Fruit fly (Drosophila melanogaster) Kc167 (cell line): Measurements from ENCODE around the gene mRpS31.

Source experiments
- Myc ChIP-seq: fragments of >200 bp; optimal IDR thresholded peaks from 2 replicates; lab custom pipeline; 2017; ENCODE audit warnings: missing external identifiers
- Sin3A ChIP-seq: fragments of >200 bp; optimal IDR thresholded peaks from 2 replicates; lab custom pipeline; 2018; ENCODE audit warnings: missing external identifiers
- h ChIP-seq: fragments of >200 bp; optimal IDR thresholded peaks from 3 replicates; lab custom pipeline; 2018; ENCODE audit warnings: missing external identifiers
- insv ChIP-seq: fragments of >200 bp; optimal IDR thresholded peaks from 3 replicates; lab custom pipeline; 2018; ENCODE audit warnings: missing external identifiers
- psq ChIP-seq: fragments of >200 bp; optimal IDR thresholded peaks from 2 replicates; lab custom pipeline; 2017; ENCODE audit warnings: missing external identifiers
- ttk ChIP-seq: sonication (Bioruptor generic); optimal IDR thresholded peaks from 2 replicates; lab custom pipeline; 2017; ENCODE audit warnings: missing external identifiers

The mRpS31 gene

DNA sequence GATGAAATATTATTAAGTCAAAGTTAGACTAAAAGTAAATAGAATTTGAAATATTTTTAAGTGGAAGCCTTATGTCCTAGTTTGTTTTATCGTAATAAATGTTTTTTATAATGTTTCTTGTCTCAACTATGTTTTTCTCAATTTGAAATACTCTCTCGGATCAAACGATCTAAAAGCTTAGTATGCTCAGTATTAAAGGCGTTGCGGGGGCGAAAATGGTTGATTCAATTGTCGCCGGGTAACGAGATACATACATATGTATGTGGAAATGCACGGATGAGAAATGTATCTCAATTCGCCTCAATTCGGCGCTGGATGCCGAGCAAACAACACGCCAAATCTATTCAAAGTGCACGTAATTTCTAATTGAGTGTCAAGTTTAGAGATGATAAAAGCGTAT lies 30.2 kb downstream of the mRpS31 start, which contains the start of gene CG5895:
TSS of gene CG5895 (plus strand) at position 301 of the 400 bp plus-strand sequence.
- TF ChIP-seq ttk (lab: Kevin White, UChicago) (no peak), h (lab: Kevin White, UChicago) (no peak), insv (lab: Kevin White, UChicago) (no peak), Sin3A (no peak), psq (lab: Kevin White, UChicago) (no peak)

- no peak for TF ChIP-seq Myc (lab: Kevin White, UChicago)
- TF ChIP-seq insv (lab: Kevin White, UChicago): no peak
- TF ChIP-seq Sin3A: no peak
- no peak for TF ChIP-seq psq (lab: Kevin White, UChicago)
- no peak for TF ChIP-seq ttk (lab: Kevin White, UChicago)
- TF ChIP-seq h (lab: Kevin White, UChicago): no peak
Observed at dm6 chr3L:16037048-16037477, 32.1 kb downstream of the mRpS31 start.

- TF ChIP-seq psq (lab: Kevin White, UChicago): no peak
- TF ChIP-seq h (lab: Kevin White, UChicago): no peak
- TF ChIP-seq Myc (lab: Kevin White, UChicago): no peak
- TF ChIP-seq insv (lab: Kevin White, UChicago): no peak
- no peak for TF ChIP-seq ttk (lab: Kevin White, UChicago)
- no peak for TF ChIP-seq Sin3A
Observed at dm6 chr3L:16037690-16038332, 32.8 kb downstream of the mRpS31 start.

dm6 chr3L:16039063-16039462 lies 34.1 kb downstream of the mRpS31 start:
- TF ChIP-seq h (lab: Kevin White, UChicago): no peak
- TF ChIP-seq ttk (lab: Kevin White, UChicago): no peak
- no peak for TF ChIP-seq insv (lab: Kevin White, UChicago)
- no peak for TF ChIP-seq Myc (lab: Kevin White, UChicago)
- TF ChIP-seq Sin3A: no peak
- TF ChIP-seq psq (lab: Kevin White, UChicago): no peak

DNA sequence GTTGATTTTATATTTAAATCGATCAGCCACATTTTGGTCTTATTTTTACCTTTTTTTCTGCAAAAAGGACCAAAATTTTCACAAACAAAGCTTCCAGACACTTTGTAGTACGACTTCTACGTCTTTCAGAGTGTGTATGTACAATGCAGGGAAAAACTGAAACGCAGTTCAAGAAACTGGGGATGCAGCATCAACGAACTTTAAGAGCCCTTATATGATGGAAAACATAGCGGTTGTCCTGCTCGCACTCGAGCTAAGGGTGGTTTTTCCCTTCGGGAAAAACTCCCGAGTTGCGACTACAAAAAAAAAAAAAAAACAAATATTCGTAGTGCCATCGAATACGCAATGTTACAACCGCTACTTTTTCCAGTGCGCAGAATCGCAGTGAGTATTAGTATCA lies 35.4 kb downstream of the mRpS31 start:
- TF ChIP-seq ttk (lab: Kevin White, UChicago) (no peak), insv (lab: Kevin White, UChicago) (no peak), psq (lab: Kevin White, UChicago) (no peak), h (lab: Kevin White, UChicago) (no peak), Myc (lab: Kevin White, UChicago) (no peak), Sin3A (no peak)

DNA sequence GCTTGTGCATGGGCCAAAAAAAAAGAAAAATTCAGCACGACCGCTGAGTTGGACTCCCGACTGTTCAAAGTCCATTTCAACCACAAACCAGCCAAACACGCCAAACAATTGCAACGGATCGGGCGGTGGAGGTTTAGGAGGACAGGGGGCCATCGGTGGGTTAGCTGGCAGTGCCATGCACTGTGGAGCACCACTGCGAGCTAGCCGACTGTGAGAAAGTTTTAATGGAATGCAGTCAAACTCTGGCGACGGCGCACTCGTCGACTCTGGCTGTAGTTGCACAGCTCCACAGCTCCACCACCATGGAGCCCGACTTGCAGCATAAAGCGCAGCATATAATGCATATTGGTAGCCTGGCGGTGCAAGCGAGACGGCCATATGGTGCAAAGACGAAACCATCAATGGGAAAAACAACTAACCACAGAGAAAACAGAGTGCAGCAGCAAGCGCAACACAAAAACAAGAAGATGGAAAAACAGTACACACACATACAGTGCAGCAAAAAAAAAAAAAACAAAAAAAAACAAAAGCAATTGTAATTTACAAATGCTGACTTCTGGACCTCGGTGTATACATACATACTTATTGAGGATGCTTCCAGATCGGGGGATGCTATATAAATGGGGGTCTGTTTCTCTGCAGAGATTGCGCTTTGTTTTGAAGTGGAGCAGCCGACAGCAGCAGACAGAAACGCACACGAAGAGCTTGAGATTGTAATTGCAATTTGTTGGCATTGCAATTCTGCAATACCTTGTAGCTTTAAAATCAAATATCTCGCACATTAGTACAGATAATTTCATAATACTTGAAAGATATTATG lies 36.5 kb downstream of the mRpS31 start:
- TF ChIP-seq psq (lab: Kevin White, UChicago) (no peak), Sin3A (no peak), Myc (lab: Kevin White, UChicago) (no peak)

dm6 chr3L:16042080-16042344 lies 37.0 kb downstream of the mRpS31 start:
- no peak for TF ChIP-seq insv (lab: Kevin White, UChicago)
- TF ChIP-seq psq (lab: Kevin White, UChicago): no peak
- no peak for TF ChIP-seq ttk (lab: Kevin White, UChicago)
- no peak for TF ChIP-seq h (lab: Kevin White, UChicago)
- TF ChIP-seq Myc (lab: Kevin White, UChicago): no peak
- TF ChIP-seq Sin3A: no peak

dm6 chr3L:16042640-16043039 lies 37.6 kb downstream of the mRpS31 start:
- TF ChIP-seq Sin3A (no peak), h (lab: Kevin White, UChicago) (no peak), ttk (lab: Kevin White, UChicago) (no peak), Myc (lab: Kevin White, UChicago) (no peak), psq (lab: Kevin White, UChicago) (no peak), insv (lab: Kevin White, UChicago) (no peak)

DNA sequence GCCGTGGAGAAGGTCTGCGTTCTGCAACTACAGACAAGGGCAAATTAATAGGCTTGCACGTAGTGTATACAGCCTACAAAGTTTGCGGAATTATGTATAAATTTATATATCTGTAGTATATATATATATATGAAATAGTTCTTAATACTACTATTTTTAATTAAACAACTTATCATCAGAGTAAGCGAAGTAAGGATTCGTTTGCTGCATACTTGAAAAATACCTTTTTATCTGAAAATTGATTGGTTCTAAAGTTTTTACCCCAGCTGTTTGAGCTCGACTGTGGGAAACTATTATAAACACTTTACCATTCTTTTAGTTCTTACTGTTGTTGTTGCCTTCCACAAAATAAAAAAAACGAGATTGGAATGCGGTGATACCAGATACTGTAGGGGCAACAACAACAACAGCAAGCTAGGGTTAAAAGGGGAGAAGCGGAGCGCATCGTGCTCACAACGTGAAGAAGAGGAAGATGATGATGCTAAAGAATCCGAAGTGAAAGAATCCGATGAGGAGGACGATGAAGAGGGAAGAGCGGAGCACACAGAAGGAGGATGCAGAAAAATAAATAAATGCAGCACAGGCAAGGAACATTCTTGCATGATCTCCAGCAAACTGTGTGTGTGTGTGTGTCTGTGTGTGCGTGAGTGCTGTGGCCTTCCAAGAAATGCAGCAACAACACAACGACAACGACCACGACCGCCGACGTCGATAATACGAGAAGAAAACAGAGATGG lies 38.2 kb downstream of the mRpS31 start:
- TF ChIP-seq Myc (lab: Kevin White, UChicago) (no peak), Sin3A (no peak), ttk (lab: Kevin White, UChicago) (no peak), h (lab: Kevin White, UChicago) (no peak), psq (lab: Kevin White, UChicago) (no peak), insv (lab: Kevin White, UChicago) (no peak)

- TF ChIP-seq insv (lab: Kevin White, UChicago) (no peak), Myc (lab: Kevin White, UChicago) (no peak), ttk (lab: Kevin White, UChicago) (no peak)
Observed at dm6 chr3L:16043782-16044352, 38.9 kb downstream of the mRpS31 start.

DNA sequence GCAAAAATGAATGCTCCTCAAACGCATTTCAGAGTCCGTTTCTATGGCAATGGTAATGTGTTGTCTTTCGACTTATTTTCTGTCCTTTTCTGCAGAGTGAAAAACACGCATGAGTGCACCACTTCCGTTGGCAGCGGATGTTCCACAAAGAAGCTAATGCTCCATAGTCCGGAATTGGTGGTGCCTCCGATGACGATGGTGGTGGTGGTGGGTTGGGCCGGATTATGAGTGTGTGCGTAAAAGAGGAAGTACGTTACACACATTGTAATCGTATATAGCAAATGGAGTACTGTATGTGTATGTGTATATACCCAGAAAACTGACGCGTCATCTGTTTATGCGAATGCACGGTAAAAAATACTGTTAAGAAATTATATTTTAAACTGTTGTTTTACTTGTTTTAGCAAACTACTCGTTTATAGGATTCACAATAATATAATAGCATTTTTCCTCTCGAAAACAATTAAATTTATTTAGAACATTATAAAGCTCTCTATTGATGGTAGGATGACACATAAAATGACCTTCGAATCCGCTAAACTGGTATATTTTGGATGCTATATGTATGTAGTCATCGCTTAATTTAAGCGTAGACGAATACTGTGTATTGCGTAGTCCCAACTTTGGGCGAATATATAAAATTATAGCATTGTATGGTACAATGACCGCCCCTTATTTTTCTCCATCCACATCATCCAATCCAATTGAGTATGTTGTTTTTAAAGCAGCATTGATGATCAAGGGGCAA lies 40.3 kb downstream of the mRpS31 start:
- TF ChIP-seq psq (lab: Kevin White, UChicago) (no peak), Myc (lab: Kevin White, UChicago) (no peak), h (lab: Kevin White, UChicago) (no peak)
